Worm (Caenorhabditis elegans) whole organism, young adult: ENCODE data around the gene E02C12.6.

ENCODE experiments used
- B0019.2 ChIP-seq: fragments of 200-800 bp; sonication (Bioruptor generic); conservative IDR thresholded peaks from 2 replicates; pipeline ENCODE4 v1.3.6; 2022; ENCODE audit warnings: missing genetic modification reagents, missing genetic modification characterization, missing compliant biosample characterization
- B0261.1 ChIP-seq: sonication (generic microtip); optimal IDR thresholded peaks from 2 replicates; lab custom pipeline; 2016; ENCODE audit warnings: mild to moderate bottlenecking, missing genetic modification characterization, moderate library complexity, missing compliant biosample characterization
- B0336.3 ChIP-seq: fragments of 200-800 bp; sonication (Bioruptor generic); IDR thresholded peaks from 2 replicates; pipeline ENCODE4 v1.3.6; 2022; ENCODE audit warnings: missing genetic modification characterization, missing compliant biosample characterization
- F22D6.2 ChIP-seq: sonication (generic microtip); optimal IDR thresholded peaks from 2 replicates; lab custom pipeline; 2016; ENCODE audit warnings: mild to moderate bottlenecking, missing genetic modification characterization, missing compliant biosample characterization
- F33H1.4 ChIP-seq: fragments of 200-800 bp; sonication (Bioruptor generic); IDR thresholded peaks from 2 replicates; pipeline ENCODE4 v1.3.6; 2022; ENCODE audit warnings: missing genetic modification reagents, missing genetic modification characterization, missing compliant biosample characterization
- F37B4.10 ChIP-seq: fragments of 200-800 bp; sonication (Bioruptor generic); IDR thresholded peaks from 2 replicates; pipeline ENCODE4 v1.3.6; 2022; ENCODE audit warnings: missing genetic modification characterization, missing compliant biosample characterization
- F57A8.1 ChIP-seq: fragments of 200-800 bp; sonication (Bioruptor generic); optimal IDR thresholded peaks from 2 replicates; lab custom pipeline; 2018; ENCODE audit warnings: mild to moderate bottlenecking, missing genetic modification characterization, moderate library complexity, missing compliant biosample characterization
- K11D2.4 ChIP-seq: fragments of 200-800 bp; sonication (Bioruptor generic); IDR thresholded peaks from 2 replicates; pipeline ENCODE4 v1.3.6; 2022; ENCODE audit warnings: missing genetic modification reagents, missing genetic modification characterization, missing compliant biosample characterization
- T07F8.4 ChIP-seq: sonication (generic microtip); optimal IDR thresholded peaks from 2 replicates; lab custom pipeline; 2016; ENCODE audit warnings: mild to moderate bottlenecking, missing genetic modification characterization, moderate library complexity, missing compliant biosample characterization
- T26A5.8 ChIP-seq: sonication (generic microtip); optimal IDR thresholded peaks from 2 replicates; lab custom pipeline; 2016; ENCODE audit warnings: missing genetic modification characterization, missing compliant biosample characterization
- Y53G8AR.9 ChIP-seq: fragments of 200-800 bp; sonication (Bioruptor generic); conservative IDR thresholded peaks from 2 replicates; pipeline ENCODE4 v1.3.6; 2022; ENCODE audit warnings: missing genetic modification reagents, missing genetic modification characterization, missing compliant biosample characterization
- Y56A3A.18 ChIP-seq: fragments of 200-800 bp; sonication (Bioruptor generic); IDR thresholded peaks from 2 replicates; pipeline ENCODE4 v1.3.6; 2022; ENCODE audit warnings: missing genetic modification reagents, missing genetic modification characterization, missing compliant biosample characterization
- Y67H2A.10 ChIP-seq: fragments of 200-800 bp; sonication (Bioruptor generic); conservative IDR thresholded peaks from 2 replicates; pipeline ENCODE4 v1.3.6; 2022; ENCODE audit warnings: missing genetic modification reagents, missing genetic modification characterization, missing compliant biosample characterization
- Y79H2A.3 ChIP-seq: fragments of 200-800 bp; sonication (Bioruptor generic); conservative IDR thresholded peaks from 2 replicates; pipeline ENCODE4 v1.3.6; 2022; ENCODE audit warnings: missing genetic modification reagents, missing genetic modification characterization, missing compliant biosample characterization
- ama-1 ChIP-seq, 3 experiments: fragments of 150-350 bp in 1 of 3; sonication (generic microtip) in 2 of 3; optimal IDR thresholded peaks; 2 replicates each; lab custom pipeline; 2014 to 2018; ENCODE audit warnings: missing biosample characterization in 2 of 3, missing genetic modification characterization in 2 of 3, missing genetic modification reagents in 2 of 3
- attf-3 ChIP-seq: fragments of 200-800 bp; sonication (Bioruptor generic); conservative IDR thresholded peaks from 2 replicates; pipeline ENCODE4 v1.3.6; 2022; ENCODE audit warnings: missing genetic modification reagents, missing genetic modification characterization, missing compliant biosample characterization
- bed-1 ChIP-seq: fragments of 200-800 bp; sonication (Bioruptor generic); IDR thresholded peaks from 2 replicates; pipeline ENCODE4 v1.3.6; 2022; ENCODE audit warnings: missing genetic modification reagents, missing genetic modification characterization, missing compliant biosample characterization
- ccch-3 ChIP-seq: fragments of 200-800 bp; sonication (Bioruptor generic); optimal IDR thresholded peaks from 2 replicates; lab custom pipeline; 2018; ENCODE audit warnings: mild to moderate bottlenecking, missing genetic modification characterization, missing compliant biosample characterization
- cebp-2 ChIP-seq: fragments of 200-800 bp; sonication (Bioruptor generic); IDR thresholded peaks from 2 replicates; pipeline ENCODE4 v1.3.6; 2022; ENCODE audit warnings: missing genetic modification characterization, missing compliant biosample characterization
- ceh-27 ChIP-seq: fragments of 200-800 bp; sonication (Bioruptor generic); optimal IDR thresholded peaks from 2 replicates; lab custom pipeline; 2018; ENCODE audit warnings: mild to moderate bottlenecking, missing genetic modification characterization, moderate library complexity, missing compliant biosample characterization
- ceh-58 ChIP-seq: fragments of 200-800 bp; sonication (Bioruptor generic); IDR thresholded peaks from 2 replicates; pipeline ENCODE4 v1.3.6; 2022; ENCODE audit warnings: missing genetic modification characterization, missing compliant biosample characterization
- die-1 ChIP-seq: sonication (generic microtip); optimal IDR thresholded peaks from 2 replicates; lab custom pipeline; 2016; ENCODE audit warnings: missing genotype, mild to moderate bottlenecking, missing genetic modification characterization, missing compliant biosample characterization
- dpl-1 ChIP-seq: fragments of 150-350 bp; optimal IDR thresholded peaks from 2 replicates; lab custom pipeline; 2014; ENCODE audit warnings: missing biosample characterization, missing genetic modification reagents, missing genetic modification characterization
- efl-1 ChIP-seq: fragments of 150-350 bp; optimal IDR thresholded peaks from 2 replicates; lab custom pipeline; 2014; ENCODE audit warnings: missing biosample characterization, missing genetic modification reagents, missing genetic modification characterization
- egl-44 ChIP-seq: fragments of 200-800 bp; sonication (Bioruptor generic); IDR thresholded peaks from 2 replicates; pipeline ENCODE4 v1.3.6; 2022; ENCODE audit warnings: missing genetic modification reagents, missing genetic modification characterization, missing compliant biosample characterization
- him-1 ChIP-seq: sonication (generic microtip); optimal IDR thresholded peaks from 2 replicates; lab custom pipeline; 2016; ENCODE audit warnings: missing genotype, missing genetic modification reagents, missing genetic modification characterization, missing compliant biosample characterization
- hmg-1.2 ChIP-seq: fragments of 200-800 bp; sonication (Bioruptor generic); IDR thresholded peaks from 2 replicates; pipeline ENCODE4 v1.3.6; 2022; ENCODE audit warnings: missing genetic modification reagents, missing genetic modification characterization, missing compliant biosample characterization
- hmg-20 ChIP-seq: fragments of 200-800 bp; sonication (Bioruptor generic); IDR thresholded peaks from 2 replicates; pipeline ENCODE4 v1.3.6; 2022; ENCODE audit warnings: missing genetic modification reagents, missing genetic modification characterization, missing compliant biosample characterization
- hsf-1 ChIP-seq: fragments of 200-800 bp; sonication (Bioruptor generic); IDR thresholded peaks from 2 replicates; pipeline ENCODE4 v1.3.6; 2022; ENCODE audit warnings: missing genetic modification reagents, missing genetic modification characterization, missing compliant biosample characterization
- lin-26 ChIP-seq: fragments of 200-800 bp; sonication (Bioruptor generic); IDR thresholded peaks from 2 replicates; pipeline ENCODE4 v1.3.6; 2022; ENCODE audit warnings: missing genetic modification reagents, missing genetic modification characterization, missing compliant biosample characterization
- madf-8 ChIP-seq: fragments of 200-800 bp; sonication (Bioruptor generic); conservative IDR thresholded peaks from 2 replicates; pipeline ENCODE4 v1.3.6; 2022; ENCODE audit warnings: missing genetic modification reagents, missing genetic modification characterization, missing compliant biosample characterization
- mcd-1 ChIP-seq: fragments of 200-800 bp; sonication (Bioruptor generic); IDR thresholded peaks from 2 replicates; pipeline ENCODE4 v1.3.6; 2022; ENCODE audit warnings: missing genetic modification reagents, missing genetic modification characterization, missing compliant biosample characterization
- mel-28 ChIP-seq: sonication (generic microtip); optimal IDR thresholded peaks from 2 replicates; lab custom pipeline; 2016; ENCODE audit warnings: borderline replicate concordance, mild to moderate bottlenecking, missing genetic modification characterization, missing compliant biosample characterization
- mes-4 ChIP-seq: sonication (generic microtip); optimal IDR thresholded peaks from 2 replicates; lab custom pipeline; 2016; ENCODE audit warnings: missing genotype, missing genetic modification characterization, missing compliant biosample characterization
- nfyb-1 ChIP-seq: fragments of 200-800 bp; sonication (Bioruptor generic); IDR thresholded peaks from 2 replicates; pipeline ENCODE4 v1.3.6; 2022; ENCODE audit warnings: missing genetic modification reagents, missing genetic modification characterization, missing compliant biosample characterization
- nhr-120 ChIP-seq: fragments of 200-800 bp; sonication (Bioruptor generic); IDR thresholded peaks from 2 replicates; pipeline ENCODE4 v1.3.6; 2022; ENCODE audit warnings: missing genetic modification characterization, missing compliant biosample characterization
- pbrm-1 ChIP-seq: fragments of 200-800 bp; sonication (Bioruptor generic); IDR thresholded peaks from 2 replicates; pipeline ENCODE4 v1.3.6; 2022; ENCODE audit warnings: missing genetic modification reagents, missing genetic modification characterization, missing compliant biosample characterization
- rcor-1 ChIP-seq: fragments of 200-800 bp; sonication (Bioruptor generic); IDR thresholded peaks from 2 replicates; pipeline ENCODE4 v1.3.6; 2022; ENCODE audit warnings: missing genetic modification reagents, missing genetic modification characterization, missing compliant biosample characterization
- sea-2 ChIP-seq: fragments of 200-800 bp; sonication (Bioruptor generic); IDR thresholded peaks from 2 replicates; pipeline ENCODE4 v1.3.6; 2022; ENCODE audit warnings: missing genetic modification characterization, missing compliant biosample characterization
- snpc-4 ChIP-seq, 5 experiments: fragments of 150-350 bp in 1 of 5; sonication (generic microtip) in 4 of 5; optimal IDR thresholded peaks; 2 replicates each; lab custom pipeline; 2014 to 2018; ENCODE audit warnings: missing genetic modification characterization in 5 of 5, missing biosample characterization in 3 of 5, antibody characterized with exemption in 2 of 5, mild to moderate bottlenecking in 2 of 5, missing compliant biosample characterization in 2 of 5, missing genotype in 2 of 5, moderate library complexity in 2 of 5, missing genetic modification reagents in 1 of 5
- somi-1 ChIP-seq: fragments of 200-800 bp; sonication (Bioruptor generic); optimal IDR thresholded peaks from 2 replicates; lab custom pipeline; 2018; ENCODE audit warnings: mild to moderate bottlenecking, missing genetic modification characterization, missing compliant biosample characterization
- unc-62 ChIP-seq: fragments of 150-350 bp; optimal IDR thresholded peaks from 2 replicates; lab custom pipeline; 2014; ENCODE audit warnings: missing biosample characterization, missing genetic modification reagents, missing genetic modification characterization
- xnd-1 ChIP-seq: sonication (generic microtip); optimal IDR thresholded peaks from 2 replicates; lab custom pipeline; 2016; ENCODE audit warnings: missing genotype, missing genetic modification reagents, missing genetic modification characterization, missing compliant biosample characterization
- zim-3 ChIP-seq: sonication (generic microtip); optimal IDR thresholded peaks from 2 replicates; lab custom pipeline; 2017; ENCODE audit warnings: mild to moderate bottlenecking, missing genetic modification characterization, moderate library complexity, missing compliant biosample characterization
- ztf-3 ChIP-seq: fragments of 200-800 bp; sonication (Bioruptor generic); optimal IDR thresholded peaks from 2 replicates; lab custom pipeline; 2018; ENCODE audit warnings: mild to moderate bottlenecking, missing genetic modification characterization, missing compliant biosample characterization
- ztf-6 ChIP-seq: fragments of 200-800 bp; sonication (Bioruptor generic); IDR thresholded peaks from 2 replicates; pipeline ENCODE4 v1.3.6; 2022; ENCODE audit warnings: missing genetic modification reagents, missing genetic modification characterization, missing compliant biosample characterization

E02C12.6 gene

ce11 chrV:9339292-9339691 lies 31.6 kb downstream of the E02C12.6 start:
- TF ChIP-seq sea-2 (GFP tag; lab: Robert Waterston, UW) (0 out of 2 replicates have a peak, but pooled peaks have one; percentile 64), rcor-1 (GFP tag; lab: Robert Waterston, UW) (peak; percentile 31; the same call in 1 of the 2 replicates), Y79H2A.3 (GFP tag; lab: Robert Waterston, UW) (0 out of 2 replicates have a peak, but pooled peaks have one; percentile 36), egl-44 (GFP tag; lab: Robert Waterston, UW) (peak; percentile 24; the same call in 1 of the 2 replicates), mcd-1 (GFP tag; lab: Robert Waterston, UW) (0 out of 2 replicates have a peak, but pooled peaks have one; percentile 8), Y56A3A.18 (GFP tag; lab: Robert Waterston, UW) (peak; percentile 42; the same call in 1 of the 2 replicates), pbrm-1 (0 out of 2 replicates have a peak, but pooled peaks have one; percentile 46), F37B4.10 (GFP tag; lab: Robert Waterston, UW) (peak; percentile 89; the same call in 1 of the 2 replicates), hmg-1.2 (GFP tag; lab: Robert Waterston, UW) (peak; percentile 23; the same call in 1 of the 2 replicates), hsf-1 (GFP tag; lab: Robert Waterston, UW) (peak; percentile 54; the same call in 1 of the 2 replicates)

- TF ChIP-seq F22D6.2 (tag; lab: Kevin White, UChicago) = no peak
- TF ChIP-seq mcd-1 (GFP tag; lab: Robert Waterston, UW) = no peak
- 0 out of 2 replicates have a peak, but pooled peaks have one; percentile 40 for TF ChIP-seq cebp-2 (GFP tag; lab: Robert Waterston, UW)
- no peak for TF ChIP-seq B0261.1 (tag; lab: Kevin White, UChicago)
- TF ChIP-seq xnd-1 (tag; lab: Kevin White, UChicago) = no peak
- TF ChIP-seq K11D2.4 (GFP tag; lab: Robert Waterston, UW) = no peak
- TF ChIP-seq ztf-6 (GFP tag; lab: Robert Waterston, UW) = no peak
- no peak for TF ChIP-seq efl-1
- TF ChIP-seq hmg-20 (GFP tag; lab: Robert Waterston, UW) = no peak
- TF ChIP-seq ceh-58 (GFP tag; lab: Robert Waterston, UW) = 0 out of 2 replicates have a peak, but pooled peaks have one; percentile 1
- TF ChIP-seq somi-1 (GFP tag; lab: Kevin White, UChicago) = no peak
- TF ChIP-seq bed-1 (GFP tag; lab: Robert Waterston, UW) = no peak
- no peak for TF ChIP-seq ccch-3 (GFP tag; lab: Kevin White, UChicago)
- TF ChIP-seq Y53G8AR.9 (GFP tag; lab: Robert Waterston, UW) = peak; percentile 58; the same call in 1 of the 2 replicates
- peak; percentile 34 for TF ChIP-seq zim-3 (tag; lab: Kevin White, UChicago)
- TF ChIP-seq T26A5.8 (tag; lab: Kevin White, UChicago) = no peak
- no peak for TF ChIP-seq T07F8.4 (tag; lab: Kevin White, UChicago)
- no peak for TF ChIP-seq Y67H2A.10 (GFP tag; lab: Robert Waterston, UW)
- TF ChIP-seq lin-26 (GFP tag; lab: Robert Waterston, UW) = peak; percentile 58; the same call in 1 of the 2 replicates
- no peak for TF ChIP-seq dpl-1 (GFP tag; lab: Kevin White, UChicago)
- no peak; the same call in 1 of the 2 replicates for TF ChIP-seq nfyb-1 (GFP tag; lab: Robert Waterston, UW)
- TF ChIP-seq unc-62 = no peak
- TF ChIP-seq mel-28 (tag; lab: Kevin White, UChicago) = no peak
- no peak for TF ChIP-seq F57A8.1 (GFP tag; lab: Kevin White, UChicago)
- no peak for TF ChIP-seq F33H1.4
- TF ChIP-seq B0336.3 (GFP tag; lab: Robert Waterston, UW) = 0 out of 2 replicates have a peak, but pooled peaks have one; percentile 41
- no peak for TF ChIP-seq die-1 (tag; lab: Kevin White, UChicago)
- TF ChIP-seq him-1 (tag; lab: Kevin White, UChicago) = no peak
- peak; percentile 96 for TF ChIP-seq ama-1 (optimal IDR thresholded peaks at IDR 0.05; lab: Kevin White, UChicago)
- TF ChIP-seq ama-1 (GFP tag; optimal IDR thresholded peaks at IDR 0.05; lab: Kevin White, UChicago) = no peak
- no peak for TF ChIP-seq snpc-4 (GFP tag; optimal IDR thresholded peaks at IDR 0.05; lab: Kevin White, UChicago)
- TF ChIP-seq snpc-4 (tag; optimal IDR thresholded peaks at IDR 0.05; lab: Kevin White, UChicago) = no peak
- no peak for TF ChIP-seq B0019.2
- TF ChIP-seq attf-3 = 0 out of 2 replicates have a peak, but pooled peaks have one; percentile 9
- TF ChIP-seq madf-8 = no peak
- no peak for TF ChIP-seq ztf-3
- TF ChIP-seq nhr-120 (GFP tag; lab: Robert Waterston, UW) = no peak
- TF ChIP-seq mes-4 (tag; lab: Kevin White, UChicago) = no peak
- TF ChIP-seq ceh-27 (GFP tag; lab: Kevin White, UChicago) = no peak
Measured at ce11 chrV:9338452-9338851, 32.4 kb downstream of the E02C12.6 start.
